Fruit fly (Drosophila melanogaster) whole organism, embryonic: ENCODE data around the gene Pvf2.

Experiments
- Antp ChIP-seq: fragments of 200-800 bp; sonication (Bioruptor generic); optimal IDR thresholded peaks from 3 replicates; lab custom pipeline; 2016; ENCODE audit warnings: missing biosample characterization, missing genetic modification characterization
- Awh ChIP-seq: fragments of 200-800 bp; sonication (Bioruptor generic); IDR thresholded peaks from 2 replicates; pipeline ENCODE4, ENCODE4 v1.3.6; 2022; ENCODE audit warnings: missing biosample characterization, missing genetic modification characterization
- B-H2 ChIP-seq: fragments of 200-800 bp; sonication (Bioruptor generic); optimal IDR thresholded peaks from 2 replicates; lab custom pipeline; 2018; ENCODE audit warnings: missing biosample characterization, mild to moderate bottlenecking, missing genetic modification characterization
- CG10267 ChIP-seq: fragments of 200-800 bp; sonication (Bioruptor generic); optimal IDR thresholded peaks from 2 replicates; lab custom pipeline; 2018; ENCODE audit warnings: missing biosample characterization, mild to moderate bottlenecking, missing genetic modification characterization, moderate library complexity
- CG10462 ChIP-seq: fragments of 200-800 bp; sonication (Bioruptor generic); optimal IDR thresholded peaks from 2 replicates; lab custom pipeline; 2016; ENCODE audit warnings: missing biosample characterization, missing genetic modification characterization
- CG10959 ChIP-seq: fragments of 200-800 bp; sonication (Bioruptor generic); IDR thresholded peaks from 2 replicates; pipeline ENCODE4 v1.3.6; 2022; ENCODE audit warnings: missing biosample characterization, missing genetic modification characterization
- CG10979 ChIP-seq: fragments of 200-800 bp; sonication (Bioruptor generic); optimal IDR thresholded peaks from 2 replicates; lab custom pipeline; 2018; ENCODE audit warnings: missing biosample characterization, mild to moderate bottlenecking, missing genetic modification characterization, moderate library complexity
- CG11456 ChIP-seq: fragments of 200-800 bp; sonication (Bioruptor generic); IDR thresholded peaks from 3 replicates; pipeline ENCODE4 v1.3.6; 2022; ENCODE audit warnings: missing biosample characterization, missing genetic modification characterization
- CG12769 ChIP-seq: fragments of 200-800 bp; sonication (Bioruptor generic); optimal IDR thresholded peaks from 2 replicates; lab custom pipeline; 2019; ENCODE audit warnings: missing biosample characterization, mild to moderate bottlenecking, missing genetic modification characterization, moderate library complexity
- CG13296 ChIP-seq: fragments of 200-800 bp; sonication (Bioruptor generic); optimal IDR thresholded peaks from 3 replicates; lab custom pipeline; 2018; ENCODE audit warnings: missing biosample characterization, mild to moderate bottlenecking, missing genetic modification characterization
- CG14441 ChIP-seq: fragments of 200-800 bp; sonication (Bioruptor generic); IDR thresholded peaks from 2 replicates; pipeline ENCODE4 v1.3.6; 2022; ENCODE audit warnings: missing biosample characterization, missing genetic modification characterization
- CG1529 ChIP-seq: fragments of 200-800 bp; sonication (Bioruptor generic); optimal IDR thresholded peaks from 3 replicates; lab custom pipeline; 2018; ENCODE audit warnings: missing biosample characterization, missing genetic modification characterization
- CG16815 ChIP-seq: fragments of 200-800 bp; sonication (Bioruptor generic); optimal IDR thresholded peaks from 3 replicates; lab custom pipeline; 2017; ENCODE audit warnings: missing biosample characterization, mild to moderate bottlenecking, missing genetic modification characterization
- CG17385 ChIP-seq: fragments of 200-800 bp; sonication (Bioruptor generic); optimal IDR thresholded peaks from 3 replicates; lab custom pipeline; 2018; ENCODE audit warnings: missing biosample characterization, mild to moderate bottlenecking, missing genetic modification characterization
- CG1792 ChIP-seq: fragments of 200-800 bp; sonication (Bioruptor generic); optimal IDR thresholded peaks from 2 replicates; lab custom pipeline; 2016; ENCODE audit warnings: missing biosample characterization, missing genetic modification characterization
- CG2116 ChIP-seq: fragments of 200-800 bp; sonication (Bioruptor generic); optimal IDR thresholded peaks from 3 replicates; lab custom pipeline; 2018; ENCODE audit warnings: missing biosample characterization, mild to moderate bottlenecking, missing genetic modification characterization
- CG2199 ChIP-seq: fragments of 200-800 bp; sonication (Bioruptor generic); IDR thresholded peaks from 3 replicates; pipeline ENCODE4 v1.3.6; 2022; ENCODE audit warnings: missing biosample characterization, missing genetic modification characterization
- CG3163 ChIP-seq: fragments of 200-800 bp; sonication (Bioruptor generic); optimal IDR thresholded peaks from 3 replicates; lab custom pipeline; 2016; ENCODE audit warnings: missing biosample characterization, missing genetic modification characterization
- CG32772 ChIP-seq: fragments of 200-800 bp; sonication (Bioruptor generic); IDR thresholded peaks from 2 replicates; pipeline ENCODE4 v1.3.6; 2022; ENCODE audit warnings: missing biosample characterization, missing genetic modification characterization
- CG33557 ChIP-seq: fragments of 200-800 bp; sonication (Bioruptor generic); optimal IDR thresholded peaks from 2 replicates; lab custom pipeline; 2019; ENCODE audit warnings: missing biosample characterization, mild to moderate bottlenecking, missing genetic modification characterization, moderate library complexity
- CG34224 ChIP-seq: fragments of 200-800 bp; sonication (Bioruptor generic); IDR thresholded peaks from 3 replicates; pipeline ENCODE4 v1.3.6; 2022; ENCODE audit warnings: missing biosample characterization, missing genetic modification characterization; ENCODE audit not compliant: partially characterized antibody
- CG4404 ChIP-seq: fragments of 200-800 bp; sonication (Bioruptor generic); IDR thresholded peaks from 2 replicates; pipeline ENCODE4 v1.3.6; 2022; ENCODE audit warnings: missing biosample characterization, missing genetic modification characterization
- CG4617 ChIP-seq: fragments of 200-800 bp; sonication (Bioruptor generic); optimal IDR thresholded peaks from 3 replicates; lab custom pipeline; 2016; ENCODE audit warnings: missing biosample characterization, missing genetic modification characterization, borderline replicate concordance
- CG4854 ChIP-seq: fragments of 200-800 bp; sonication (Bioruptor generic); optimal IDR thresholded peaks from 2 replicates; lab custom pipeline; 2016; ENCODE audit warnings: missing biosample characterization, missing genetic modification characterization, inconsistent platforms
- CG6272 ChIP-seq: fragments of 200-800 bp; sonication (Bioruptor generic); IDR thresholded peaks from 2 replicates; pipeline ENCODE4 v1.3.6; 2022; ENCODE audit warnings: missing biosample characterization, missing genetic modification characterization
- CG9215 ChIP-seq: fragments of 200-800 bp; sonication (Bioruptor generic); IDR thresholded peaks from 2 replicates; pipeline ENCODE4 v1.3.6; 2022; ENCODE audit warnings: missing biosample characterization, missing genetic modification characterization
- CG9437 ChIP-seq: fragments of 200-800 bp; sonication (Bioruptor generic); optimal IDR thresholded peaks from 2 replicates; lab custom pipeline; 2018; ENCODE audit warnings: missing biosample characterization, mild to moderate bottlenecking, missing genetic modification characterization
- D ChIP-seq, 2 experiments: fragments of 200-800 bp in 1 of 2; fragments of >200 bp in 1 of 2; sonication (Bioruptor generic) in 1 of 2; optimal IDR thresholded peaks; 2 replicates in 1 of 2; 3 replicates in 1 of 2; lab custom pipeline; 2017; ENCODE audit warnings: mild to moderate bottlenecking in 1 of 2, missing biosample characterization in 1 of 2, missing genetic modification characterization in 1 of 2, missing genetic modification reagents in 1 of 2
- Dp ChIP-seq: fragments of 200-800 bp; sonication (Bioruptor generic); optimal IDR thresholded peaks from 2 replicates; lab custom pipeline; 2018; ENCODE audit warnings: missing biosample characterization, mild to moderate bottlenecking, missing genetic modification characterization, moderate library complexity
- E2f2 ChIP-seq: fragments of 200-800 bp; sonication (Bioruptor generic); IDR thresholded peaks from 2 replicates; pipeline ENCODE4 v1.3.6; 2022; ENCODE audit warnings: missing biosample characterization, missing genetic modification characterization
- Ets97D ChIP-seq: fragments of 200-800 bp; sonication (Bioruptor generic); optimal IDR thresholded peaks from 3 replicates; lab custom pipeline; 2016; ENCODE audit warnings: missing biosample characterization, missing genetic modification characterization
- Hr3 ChIP-seq: fragments of 200-800 bp; sonication (Bioruptor generic); optimal IDR thresholded peaks from 3 replicates; lab custom pipeline; 2016; ENCODE audit warnings: missing biosample characterization, missing genetic modification characterization
- NFAT ChIP-seq: fragments of 200-800 bp; sonication (Bioruptor generic); IDR thresholded peaks from 2 replicates; pipeline ENCODE4 v1.3.6; 2022; ENCODE audit warnings: missing biosample characterization, missing genetic modification characterization
- PHDP ChIP-seq: fragments of 200-800 bp; sonication (Bioruptor generic); optimal IDR thresholded peaks from 3 replicates; lab custom pipeline; 2018; ENCODE audit warnings: missing biosample characterization, mild to moderate bottlenecking, missing genetic modification characterization, moderate library complexity
- YL-1 ChIP-seq: fragments of 200-800 bp; sonication (Bioruptor generic); optimal IDR thresholded peaks from 3 replicates; lab custom pipeline; 2017; ENCODE audit warnings: missing biosample characterization, mild to moderate bottlenecking, missing genetic modification characterization
- chif ChIP-seq, 2 experiments: fragments of 200-800 bp; sonication (Bioruptor generic); optimal IDR thresholded peaks; 3 replicates each; lab custom pipeline; 2016; ENCODE audit warnings: missing biosample characterization in 2 of 2, missing genetic modification characterization in 2 of 2
- ems ChIP-seq: fragments of 200-800 bp; sonication (Bioruptor generic); optimal IDR thresholded peaks from 3 replicates; lab custom pipeline; 2016; ENCODE audit warnings: missing biosample characterization, missing genetic modification characterization
- eyg ChIP-seq: fragments of 200-800 bp; sonication (Bioruptor generic); optimal IDR thresholded peaks from 3 replicates; lab custom pipeline; 2016; ENCODE audit warnings: missing biosample characterization, missing genetic modification characterization
- gem ChIP-seq: fragments of 200-800 bp; sonication (Bioruptor generic); optimal IDR thresholded peaks from 2 replicates; lab custom pipeline; 2019; ENCODE audit warnings: missing biosample characterization, mild to moderate bottlenecking, missing genetic modification characterization, moderate library complexity
- grau ChIP-seq: fragments of 200-800 bp; optimal IDR thresholded peaks from 3 replicates; lab custom pipeline; 2019; ENCODE audit warnings: missing biosample characterization, mild to moderate bottlenecking, missing genetic modification characterization, moderate library complexity
- gsb-n ChIP-seq: fragments of 200-800 bp; sonication (Bioruptor generic); optimal IDR thresholded peaks from 3 replicates; lab custom pipeline; 2018; ENCODE audit warnings: missing biosample characterization, mild to moderate bottlenecking, missing genetic modification characterization
- insv ChIP-seq, 2 experiments: fragments of 200-800 bp; sonication (Bioruptor generic); optimal IDR thresholded peaks; 3 replicates each; lab custom pipeline; 2016 to 2018; ENCODE audit warnings: missing biosample characterization in 2 of 2, missing genetic modification characterization in 2 of 2
- org-1 ChIP-seq: fragments of 200-800 bp; sonication (Bioruptor generic); optimal IDR thresholded peaks from 2 replicates; lab custom pipeline; 2017; ENCODE audit warnings: missing biosample characterization, missing genetic modification characterization
- salm ChIP-seq: fragments of 200-800 bp; sonication (Bioruptor generic); optimal IDR thresholded peaks from 2 replicates; lab custom pipeline; 2018; ENCODE audit warnings: missing biosample characterization, mild to moderate bottlenecking, missing genetic modification characterization
- sc ChIP-seq, 3 experiments: fragments of >200 bp in 2 of 3; fragments of 200-800 bp in 1 of 3; sonication (Bioruptor generic) in 1 of 3; optimal IDR thresholded peaks; 2 replicates in 2 of 3; 3 replicates in 1 of 3; lab custom pipeline; 2017; ENCODE audit warnings: mild to moderate bottlenecking in 1 of 3, missing biosample characterization in 1 of 3, missing genetic modification characterization in 1 of 3, missing genetic modification reagents in 1 of 3
- sd ChIP-seq: fragments of 200-800 bp; sonication (Bioruptor generic); optimal IDR thresholded peaks from 3 replicates; lab custom pipeline; 2018; ENCODE audit warnings: missing biosample characterization, mild to moderate bottlenecking, missing genetic modification characterization, moderate library complexity
- sim ChIP-seq: fragments of 200-800 bp; sonication (Bioruptor generic); IDR thresholded peaks from 2 replicates; pipeline ENCODE4 v1.3.6; 2022; ENCODE audit warnings: missing biosample characterization, missing genetic modification characterization
- twi ChIP-seq: fragments of 200-800 bp; optimal IDR thresholded peaks from 2 replicates; lab custom pipeline; 2019; ENCODE audit warnings: missing biosample characterization, mild to moderate bottlenecking, missing genetic modification characterization, moderate library complexity
- tx ChIP-seq: fragments of 200-800 bp; sonication (Bioruptor generic); optimal IDR thresholded peaks from 2 replicates; lab custom pipeline; 2016; ENCODE audit warnings: missing biosample characterization, missing genetic modification characterization
- zen ChIP-seq: fragments of 200-800 bp; sonication (Bioruptor generic); optimal IDR thresholded peaks from 3 replicates; lab custom pipeline; 2018; ENCODE audit warnings: missing biosample characterization, mild to moderate bottlenecking, missing genetic modification characterization, moderate library complexity

The Pvf2 gene

DNA sequence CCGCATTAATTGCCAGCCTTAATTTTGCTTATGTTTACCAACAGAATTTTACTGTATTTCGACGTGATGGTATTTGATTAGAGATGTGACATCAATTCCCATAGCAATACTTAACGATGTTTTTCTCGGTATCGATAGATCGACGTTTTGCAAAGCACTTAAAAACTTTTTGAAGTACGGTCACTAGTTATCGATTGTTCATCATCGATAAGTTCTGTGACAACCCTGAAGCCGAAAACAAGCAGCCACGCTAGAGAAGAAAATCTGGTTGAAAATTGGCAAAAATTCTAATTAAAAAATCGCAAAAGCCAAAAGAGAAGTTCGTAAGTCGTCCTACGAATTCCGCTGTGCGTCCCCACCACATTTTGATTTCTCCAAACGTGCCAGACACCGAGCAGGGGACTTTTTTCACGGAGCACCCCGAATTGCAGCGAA is 51.9 kb downstream of the Pvf2 start, which contains the start of the genes Rab30 and Caper (continued):
- TF ChIP-seq Hr3 (GFP tag; lab: Kevin White, UChicago): peak; percentile 46
- TF ChIP-seq twi (tag; lab: Kevin White, UChicago): peak; percentile 25
- no peak for TF ChIP-seq sc (optimal IDR thresholded peaks at IDR 0.05; lab: Kevin White, UChicago)
- TF ChIP-seq sc (GFP tag; optimal IDR thresholded peaks at IDR 0.05; lab: Kevin White, UChicago): no peak
- peak; percentile 88 for TF ChIP-seq NFAT (GFP tag; lab: Robert Waterston, UW)
- TF ChIP-seq PHDP (tag; lab: Kevin White, UChicago): peak; percentile 51
- peak; percentile 21 for TF ChIP-seq CG17385 (GFP tag; lab: Kevin White, UChicago)
- TF ChIP-seq E2f2: peak; percentile 55
- TF ChIP-seq Ets97D: peak; percentile 91
- peak; percentile 54 for TF ChIP-seq ems (GFP tag; lab: Kevin White, UChicago)
- TF ChIP-seq B-H2 (GFP tag; lab: Kevin White, UChicago): peak; percentile 88
- peak; percentile 45 for TF ChIP-seq CG33557 (GFP tag; lab: Kevin White, UChicago)
- TF ChIP-seq CG1529 (GFP tag; lab: Kevin White, UChicago): no peak
- no peak for TF ChIP-seq gsb-n (tag; lab: Kevin White, UChicago)
- peak; percentile 62 for TF ChIP-seq zen (tag; lab: Kevin White, UChicago)
- peak; percentile 29 for TF ChIP-seq CG3163 (GFP tag; lab: Kevin White, UChicago)
- TF ChIP-seq Antp (GFP tag; lab: Kevin White, UChicago): peak; percentile 77
- peak; percentile 40 for TF ChIP-seq CG1792
- no peak for TF ChIP-seq D (optimal IDR thresholded peaks at IDR 0.05; lab: Kevin White, UChicago)
- TF ChIP-seq D (GFP tag; optimal IDR thresholded peaks at IDR 0.05; lab: Kevin White, UChicago): no peak
- TF ChIP-seq org-1 (GFP tag; lab: Kevin White, UChicago): no peak
- TF ChIP-seq CG6272 (GFP tag; lab: Robert Waterston, UW): peak; percentile 61
- TF ChIP-seq CG11456 (GFP tag; lab: Robert Waterston, UW): no peak; the same call in 2 of the 3 replicates
- peak; percentile 99 for TF ChIP-seq CG2116
- TF ChIP-seq gem (tag; lab: Kevin White, UChicago): no peak
- TF ChIP-seq CG9437 (GFP tag; lab: Kevin White, UChicago): peak; percentile 72
- TF ChIP-seq CG4854 (GFP tag; lab: Kevin White, UChicago): peak; percentile 27
- no peak for TF ChIP-seq Awh
- TF ChIP-seq Dp (GFP tag; lab: Kevin White, UChicago): peak; percentile 47
- TF ChIP-seq eyg (GFP tag; lab: Kevin White, UChicago): peak; percentile 16
- TF ChIP-seq CG13296 (GFP tag; lab: Kevin White, UChicago): peak; percentile 12
- no peak for TF ChIP-seq CG10959
- peak; percentile 77 for TF ChIP-seq grau (tag; lab: Kevin White, UChicago)
- peak; percentile 21 for TF ChIP-seq CG10979
- TF ChIP-seq CG4404 (GFP tag; lab: Robert Waterston, UW): no peak
- peak; percentile 49 for TF ChIP-seq tx (GFP tag; lab: Kevin White, UChicago)
- TF ChIP-seq CG2199 (GFP tag; lab: Robert Waterston, UW): no peak
- peak; percentile 37 to 45 for TF ChIP-seq chif (GFP tag; optimal IDR thresholded peaks at IDR 0.05; lab: Kevin White, UChicago)
- TF ChIP-seq CG32772: no peak
- TF ChIP-seq CG10267 (tag; lab: Kevin White, UChicago): peak; percentile 71
- TF ChIP-seq sd (tag; lab: Kevin White, UChicago): peak; percentile 94
- peak; percentile 99 for TF ChIP-seq CG34224
- no peak; the same call in 1 of the 2 replicates for TF ChIP-seq CG9215 (GFP tag; lab: Robert Waterston, UW)
- no peak for TF ChIP-seq sim (GFP tag; lab: Robert Waterston, UW)
- TF ChIP-seq CG12769 (tag; lab: Kevin White, UChicago): peak; percentile 70
- TF ChIP-seq insv (GFP tag; optimal IDR thresholded peaks at IDR 0.05; lab: Kevin White, UChicago): peak in 1 of 2 experiments; percentile 80
- peak; percentile 88 for TF ChIP-seq YL-1 (GFP tag; lab: Kevin White, UChicago)
- no peak for TF ChIP-seq CG10462 (GFP tag; lab: Kevin White, UChicago)
- no peak for TF ChIP-seq CG16815 (GFP tag; lab: Kevin White, UChicago)
- TF ChIP-seq CG14441 (GFP tag; lab: Robert Waterston, UW): peak; percentile 50
- TF ChIP-seq salm (tag; lab: Kevin White, UChicago): peak; percentile 19
- TF ChIP-seq CG4617 (GFP tag; lab: Kevin White, UChicago): peak; percentile 91
